Fruit fly (Drosophila melanogaster): ENCODE data around the gene CG7910.
A peak's percentile ranks its signal among the peaks of the same experiment; 100 is the strongest.

Gene CG7910

DNA sequence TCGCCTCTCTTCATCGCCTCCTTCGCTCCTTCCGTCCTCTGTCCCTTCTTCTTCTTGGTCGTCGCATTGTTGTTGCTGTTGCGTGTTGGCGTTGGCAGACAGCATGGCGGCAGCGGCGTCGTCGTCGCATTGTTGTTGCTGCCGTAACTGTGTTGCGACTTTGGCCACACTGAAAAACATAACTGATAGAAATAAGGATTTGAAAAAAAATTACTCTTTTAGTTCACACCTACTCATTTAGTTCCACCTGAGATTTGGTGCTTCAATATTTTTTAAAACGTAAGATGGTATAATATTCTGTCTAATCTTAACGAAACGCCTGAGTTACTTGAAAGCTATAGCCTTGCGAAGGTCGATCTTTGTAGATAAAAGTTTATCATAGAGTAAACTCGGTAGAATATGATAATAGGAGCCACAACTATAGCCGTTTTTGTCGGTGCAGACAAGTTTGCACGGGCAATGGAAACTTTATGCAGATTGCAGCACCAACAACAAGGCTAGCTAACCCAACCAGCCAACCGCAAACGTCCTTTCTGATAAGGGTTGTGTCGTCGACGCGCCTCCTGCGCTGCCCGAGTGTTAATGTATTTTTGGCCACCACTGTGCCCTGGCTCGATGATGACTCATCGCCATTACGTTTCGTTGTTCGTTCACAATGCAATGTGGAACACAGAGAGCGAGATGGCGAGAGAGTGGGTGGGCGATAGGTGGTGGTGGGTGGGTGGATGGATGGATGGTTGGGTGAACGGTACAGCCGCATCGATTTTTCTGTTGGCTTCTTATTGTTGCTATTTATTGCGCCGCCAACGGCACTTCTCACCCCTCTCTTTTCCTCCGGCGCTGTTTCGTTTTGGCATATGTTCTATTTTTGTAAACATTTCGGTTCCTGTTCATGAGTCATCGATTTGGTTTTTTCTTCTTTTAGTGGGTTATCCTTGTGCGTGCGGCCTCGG, 26.1 kb downstream of the CG7910 start (continued):
- TF ChIP-seq CG33213 (GFP tag; optimal IDR thresholded peaks at IDR 0.05) (peak; percentile 62), tup (GFP tag; optimal IDR thresholded peaks at IDR 0.05) (no peak), sc (optimal IDR thresholded peaks at IDR 0.05) (no peak), sc (GFP tag; optimal IDR thresholded peaks at IDR 0.05) (peak; percentile 72), TFAM (GFP tag; optimal IDR thresholded peaks at IDR 0.05) (peak; percentile 10), Bgb (GFP tag; IDR thresholded peaks at IDR 0.05; ENCODE audit: partially characterized antibody) (peak; percentile 41; the same call in 1 of the 2 replicates), amos (GFP tag; IDR thresholded peaks at IDR 0.05; ENCODE audit: partially characterized antibody) (no peak), Chrac-16 (GFP tag; optimal IDR thresholded peaks at IDR 0.05) (peak; percentile 61), CG10959 (GFP tag; IDR thresholded peaks at IDR 0.05) (no peak), CG11695 (GFP tag; IDR thresholded peaks at IDR 0.05) (peak; percentile 68), CG11093 (GFP tag; IDR thresholded peaks at IDR 0.05) (no peak), Neu2 (GFP tag; optimal IDR thresholded peaks at IDR 0.05; ENCODE audit: borderline replicate concordance) (no peak), CG12744 (GFP tag; optimal IDR thresholded peaks at IDR 0.05) (peak; percentile 63), CG6791 (GFP tag; IDR thresholded peaks at IDR 0.05; ENCODE audit: partially characterized antibody) (no peak), shn (GFP tag; optimal IDR thresholded peaks at IDR 0.05) (peak; percentile 79), CG7745 (tag; optimal IDR thresholded peaks at IDR 0.05) (no peak), Deaf1 (tag; optimal IDR thresholded peaks at IDR 0.05) (peak; percentile 26), scrt (GFP tag; optimal IDR thresholded peaks at IDR 0.05) (peak; percentile 63), tll (GFP tag; optimal IDR thresholded peaks at IDR 0.05) (no peak), GATAe (GFP tag; conservative IDR thresholded peaks at IDR 0.05) (no peak), corto (GFP tag; optimal IDR thresholded peaks at IDR 0.05) (peak; percentile 38), emc (GFP tag; optimal IDR thresholded peaks at IDR 0.05) (peak; percentile 39), CG10267 (tag; optimal IDR thresholded peaks at IDR 0.05) (peak; percentile 73), Mrtf (GFP tag; IDR thresholded peaks at IDR 0.05) (peak; percentile 46; the same call in 1 of the 3 replicates), ftz-f1 (GFP tag; optimal IDR thresholded peaks at IDR 0.05) (no peak), CG15011 (GFP tag; optimal IDR thresholded peaks at IDR 0.05) (peak; percentile 66), CG6254 (GFP tag; optimal IDR thresholded peaks at IDR 0.05) (peak; percentile 60), CG13123 (GFP tag; optimal IDR thresholded peaks at IDR 0.05) (peak; percentile 52), Sin3A (optimal IDR thresholded peaks at IDR 0.05) (no peak), CG18262 (tag; optimal IDR thresholded peaks at IDR 0.05) (peak; percentile 86), fd102C (GFP tag; optimal IDR thresholded peaks at IDR 0.05) (peak; percentile 2), CG11696 (GFP tag; IDR thresholded peaks at IDR 0.05) (no peak), CHES-1-like (GFP tag; optimal IDR thresholded peaks at IDR 0.05) (peak; percentile 87), Dfd (GFP tag; optimal IDR thresholded peaks at IDR 0.05) (no peak), CG14667 (GFP tag; IDR thresholded peaks at IDR 0.05) (peak; percentile 18; the same call in 1 of the 2 replicates), CG4328 (GFP tag; optimal IDR thresholded peaks at IDR 0.05) (peak; percentile 21), knrl (GFP tag; IDR thresholded peaks at IDR 0.05; ENCODE audit: partially characterized antibody) (peak; percentile 10; the same call in 1 of the 3 replicates), schlank (tag; optimal IDR thresholded peaks at IDR 0.05) (peak; percentile 21), CG10366 (GFP tag; IDR thresholded peaks at IDR 0.05) (peak; percentile 57; the same call in 1 of the 2 replicates), crp (GFP tag; optimal IDR thresholded peaks at IDR 0.05) (peak in 1 of 2 experiments; percentile 14), CG4282 (GFP tag; optimal IDR thresholded peaks at IDR 0.05) (peak; percentile 40), tio (GFP tag; optimal IDR thresholded peaks at IDR 0.05) (peak; percentile 86), Blimp-1 (GFP tag; optimal IDR thresholded peaks at IDR 0.05) (peak; percentile 75), p53 (GFP tag; optimal IDR thresholded peaks at IDR 0.05) (peak; percentile 13), sug (tag; optimal IDR thresholded peaks at IDR 0.05) (peak; percentile 51), slou (GFP tag; optimal IDR thresholded peaks at IDR 0.05) (no peak), Mad (GFP tag; optimal IDR thresholded peaks at IDR 0.05) (peak; percentile 38), jumu (GFP tag; optimal IDR thresholded peaks at IDR 0.05) (peak; percentile 73)
